Fruit fly (Drosophila melanogaster) whole organism, prepupa: ENCODE measurements around the gene CG7328.

Experiments
- CG10669 ChIP-seq: fragments of 200-800 bp; sonication (Bioruptor generic); optimal IDR thresholded peaks from 3 replicates; lab custom pipeline; 2018; ENCODE audit warnings: missing biosample characterization, mild to moderate bottlenecking, missing genetic modification characterization, moderate library complexity
- CG11762 ChIP-seq: fragments of 200-800 bp; sonication (Bioruptor generic); optimal IDR thresholded peaks from 3 replicates; lab custom pipeline; 2016; ENCODE audit warnings: missing biosample characterization, missing genetic modification characterization; ENCODE audit not compliant: insufficient read depth
- CG11902 ChIP-seq: fragments of 200-800 bp; sonication (Bioruptor generic); optimal IDR thresholded peaks from 3 replicates; lab custom pipeline; 2016; ENCODE audit warnings: missing biosample characterization, missing genetic modification characterization
- CG1621 ChIP-seq: fragments of 200-800 bp; sonication (Bioruptor generic); optimal IDR thresholded peaks from 3 replicates; lab custom pipeline; 2018; ENCODE audit warnings: missing biosample characterization, mild to moderate bottlenecking, missing genetic modification characterization
- CG16779 ChIP-seq: fragments of 200-800 bp; sonication (Bioruptor generic); optimal IDR thresholded peaks from 3 replicates; lab custom pipeline; 2017; ENCODE audit warnings: missing biosample characterization, mild to moderate bottlenecking, missing genetic modification characterization
- CG3032 ChIP-seq: fragments of 200-800 bp; optimal IDR thresholded peaks from 2 replicates; lab custom pipeline; 2019; ENCODE audit warnings: missing biosample characterization, mild to moderate bottlenecking, missing genetic modification characterization, moderate library complexity
- CG32006 ChIP-seq: fragments of 200-800 bp; sonication (Bioruptor generic); optimal IDR thresholded peaks from 3 replicates; lab custom pipeline; 2017; ENCODE audit warnings: missing biosample characterization, mild to moderate bottlenecking, missing genetic modification characterization
- CG34406 ChIP-seq: fragments of 200-800 bp; sonication (Bioruptor generic); optimal IDR thresholded peaks from 3 replicates; lab custom pipeline; 2016; ENCODE audit warnings: missing biosample characterization, missing genetic modification characterization
- CG4318 ChIP-seq: fragments of 200-800 bp; sonication (Bioruptor generic); optimal IDR thresholded peaks from 3 replicates; lab custom pipeline; 2017; ENCODE audit warnings: missing biosample characterization, mild to moderate bottlenecking, missing genetic modification characterization
- CG6163 ChIP-seq: fragments of 200-800 bp; sonication (Bioruptor generic); IDR thresholded peaks from 3 replicates; pipeline ENCODE4 v1.3.6; 2022; ENCODE audit warnings: missing biosample characterization, missing genetic modification characterization
- CG6792 ChIP-seq: fragments of 200-800 bp; sonication (Bioruptor generic); optimal IDR thresholded peaks from 3 replicates; lab custom pipeline; 2016; ENCODE audit warnings: missing biosample characterization, missing genetic modification characterization
- CG8632 ChIP-seq: fragments of 200-800 bp; sonication (Bioruptor generic); optimal IDR thresholded peaks from 3 replicates; lab custom pipeline; 2016; ENCODE audit warnings: missing biosample characterization, missing genetic modification characterization
- CG9139 ChIP-seq: fragments of 200-800 bp; sonication (Bioruptor generic); optimal IDR thresholded peaks from 3 replicates; lab custom pipeline; 2017; ENCODE audit warnings: missing biosample characterization, mild to moderate bottlenecking, missing genetic modification characterization
- Eip78C ChIP-seq: fragments of 200-800 bp; sonication (Bioruptor generic); peaks from one replicate; lab custom pipeline; 2016; ENCODE audit warnings: missing biosample characterization, missing genetic modification characterization
- Eip93F ChIP-seq: fragments of 200-800 bp; sonication (Bioruptor generic); optimal IDR thresholded peaks from 2 replicates; lab custom pipeline; 2016; ENCODE audit warnings: missing biosample characterization, mild to moderate bottlenecking, missing genetic modification characterization
- Ets21C ChIP-seq: fragments of 200-800 bp; sonication (Bioruptor generic); optimal IDR thresholded peaks from 3 replicates; lab custom pipeline; 2016; ENCODE audit warnings: missing biosample characterization, missing genetic modification characterization
- Gug ChIP-seq: fragments of 200-800 bp; sonication (Bioruptor generic); IDR thresholded peaks from 2 replicates; pipeline ENCODE4 v1.3.6; 2022; ENCODE audit warnings: missing biosample characterization, missing genetic modification characterization
- Hr4 ChIP-seq: fragments of 200-800 bp; sonication (Bioruptor generic); optimal IDR thresholded peaks from 3 replicates; lab custom pipeline; 2016; ENCODE audit warnings: missing biosample characterization, missing genetic modification characterization
- Lpt ChIP-seq: fragments of 200-800 bp; sonication (Bioruptor generic); optimal IDR thresholded peaks from 3 replicates; lab custom pipeline; 2016; ENCODE audit warnings: missing biosample characterization, missing genetic modification characterization
- Met ChIP-seq: fragments of 200-800 bp; sonication (Bioruptor generic); optimal IDR thresholded peaks from 3 replicates; lab custom pipeline; 2016; ENCODE audit warnings: missing biosample characterization, missing genetic modification characterization
- OdsH ChIP-seq: fragments of 200-800 bp; sonication (Bioruptor generic); optimal IDR thresholded peaks from 3 replicates; lab custom pipeline; 2016; ENCODE audit warnings: missing biosample characterization, missing genetic modification characterization
- Smox ChIP-seq: fragments of 200-800 bp; sonication (Bioruptor generic); optimal IDR thresholded peaks from 3 replicates; lab custom pipeline; 2016; ENCODE audit warnings: missing biosample characterization, missing genetic modification characterization
- Sox102F ChIP-seq: fragments of 200-800 bp; sonication (Bioruptor generic); optimal IDR thresholded peaks from 2 replicates; lab custom pipeline; 2016; ENCODE audit warnings: missing biosample characterization, mild to moderate bottlenecking, missing genetic modification characterization
- Sox14 ChIP-seq: fragments of 200-800 bp; sonication (Bioruptor generic); optimal IDR thresholded peaks from 3 replicates; lab custom pipeline; 2016; ENCODE audit warnings: missing biosample characterization, missing genetic modification characterization
- Sox15 ChIP-seq: fragments of 200-800 bp; sonication (Bioruptor generic); optimal IDR thresholded peaks from 3 replicates; lab custom pipeline; 2016; ENCODE audit warnings: missing biosample characterization, missing genetic modification characterization
- achi ChIP-seq: fragments of 200-800 bp; sonication (Bioruptor generic); optimal IDR thresholded peaks from 3 replicates; lab custom pipeline; 2016; ENCODE audit warnings: missing biosample characterization, missing genetic modification characterization
- acj6 ChIP-seq: fragments of 200-800 bp; sonication (Bioruptor generic); optimal IDR thresholded peaks from 3 replicates; lab custom pipeline; 2016; ENCODE audit warnings: missing biosample characterization, missing genetic modification characterization
- cyc ChIP-seq: fragments of 200-800 bp; sonication (Bioruptor generic); optimal IDR thresholded peaks from 3 replicates; lab custom pipeline; 2016; ENCODE audit warnings: missing biosample characterization, missing genetic modification characterization
- dac ChIP-seq: fragments of 200-800 bp; sonication (Bioruptor generic); optimal IDR thresholded peaks from 2 replicates; lab custom pipeline; 2017; ENCODE audit warnings: missing biosample characterization, mild to moderate bottlenecking, missing genetic modification characterization
- dsx ChIP-seq: fragments of 200-800 bp; optimal IDR thresholded peaks from 3 replicates; lab custom pipeline; 2019; ENCODE audit warnings: missing biosample characterization, mild to moderate bottlenecking, missing genetic modification characterization, moderate library complexity; ENCODE audit not compliant: poor library complexity, severe bottlenecking
- eg ChIP-seq: fragments of 200-800 bp; sonication (Bioruptor generic); IDR thresholded peaks from 3 replicates; pipeline ENCODE4 v1.3.6; 2022; ENCODE audit warnings: missing biosample characterization, missing genetic modification characterization
- esn ChIP-seq: fragments of 200-800 bp; sonication (Bioruptor generic); optimal IDR thresholded peaks from 2 replicates; lab custom pipeline; 2016; ENCODE audit warnings: missing biosample characterization, mild to moderate bottlenecking, missing genetic modification characterization, moderate library complexity
- fd59A ChIP-seq: fragments of 200-800 bp; sonication (Bioruptor generic); optimal IDR thresholded peaks from 2 replicates; lab custom pipeline; 2017; ENCODE audit warnings: missing biosample characterization, mild to moderate bottlenecking, missing genetic modification characterization, missing genetic modification reagents
- fd85E ChIP-seq: fragments of 200-800 bp; sonication (Bioruptor generic); optimal IDR thresholded peaks from 3 replicates; lab custom pipeline; 2016; ENCODE audit warnings: missing biosample characterization, missing genetic modification characterization
- fkh ChIP-seq: fragments of 200-800 bp; sonication (Bioruptor generic); optimal IDR thresholded peaks from 3 replicates; lab custom pipeline; 2017; ENCODE audit warnings: missing biosample characterization, mild to moderate bottlenecking, missing genetic modification characterization, moderate library complexity
- lz ChIP-seq: fragments of 200-800 bp; sonication (Bioruptor generic); optimal IDR thresholded peaks from 3 replicates; lab custom pipeline; 2016; ENCODE audit warnings: missing biosample characterization, missing genetic modification characterization
- net ChIP-seq: fragments of 200-800 bp; sonication (Bioruptor generic); optimal IDR thresholded peaks from 3 replicates; lab custom pipeline; 2016; ENCODE audit warnings: missing biosample characterization, missing genetic modification characterization
- salr ChIP-seq, 2 experiments: fragments of 200-800 bp; sonication (Bioruptor generic); optimal IDR thresholded peaks; 3 replicates each; lab custom pipeline; 2016 to 2018; ENCODE audit warnings: missing biosample characterization in 2 of 2, missing genetic modification characterization in 2 of 2, mild to moderate bottlenecking in 1 of 2
- spab ChIP-seq: fragments of 200-800 bp; sonication (Bioruptor generic); optimal IDR thresholded peaks from 2 replicates; lab custom pipeline; 2017; ENCODE audit warnings: missing biosample characterization, mild to moderate bottlenecking, missing genetic modification characterization, missing genetic modification reagents
- ss ChIP-seq, 2 experiments: fragments of 200-800 bp; sonication (Bioruptor generic); optimal IDR thresholded peaks; 2 replicates in 1 of 2; 3 replicates in 1 of 2; lab custom pipeline; 2017 to 2018; ENCODE audit warnings: mild to moderate bottlenecking in 2 of 2, missing biosample characterization in 2 of 2, missing genetic modification characterization in 2 of 2, moderate library complexity in 1 of 2
- svp ChIP-seq: fragments of 200-800 bp; sonication (Bioruptor generic); peaks from one replicate; lab custom pipeline; 2016; ENCODE audit warnings: missing biosample characterization, missing genetic modification characterization
- topi ChIP-seq: fragments of 200-800 bp; sonication (Bioruptor generic); optimal IDR thresholded peaks from 3 replicates; lab custom pipeline; 2016; ENCODE audit warnings: missing biosample characterization, missing genetic modification characterization
- vri ChIP-seq: fragments of 200-800 bp; sonication (Bioruptor generic); optimal IDR thresholded peaks from 3 replicates; lab custom pipeline; 2016; ENCODE audit warnings: missing biosample characterization, mild to moderate bottlenecking, missing genetic modification characterization

Gene CG7328

dm6 chr3L:20185206-20185868 lies 44.9 kb upstream of the CG7328 start (continued):
- TF ChIP-seq spab (GFP tag; lab: Kevin White, UChicago): peak; percentile 31
- TF ChIP-seq achi: peak; percentile 73
- TF ChIP-seq CG11762 (GFP tag; lab: Kevin White, UChicago): no peak
- TF ChIP-seq CG1621 (tag; lab: Kevin White, UChicago): peak; percentile 66
- TF ChIP-seq eg (GFP tag; lab: Robert Waterston, UW): no peak
- peak; percentile 45 for TF ChIP-seq CG10669 (GFP tag; lab: Kevin White, UChicago)
- TF ChIP-seq dsx (GFP tag; lab: Kevin White, UChicago): peak; percentile 41
- peak; percentile 30 for TF ChIP-seq Ets21C (GFP tag; lab: Kevin White, UChicago)
- no peak for TF ChIP-seq fkh (GFP tag; lab: Kevin White, UChicago)
- TF ChIP-seq lz (GFP tag; lab: Kevin White, UChicago): peak; percentile 39
- peak; percentile 87 for TF ChIP-seq CG32006 (GFP tag; lab: Kevin White, UChicago)
- peak; percentile 63 for TF ChIP-seq esn (GFP tag; lab: Kevin White, UChicago)
- TF ChIP-seq fd59A (GFP tag; lab: Kevin White, UChicago): peak; percentile 64
- TF ChIP-seq salr (GFP tag; optimal IDR thresholded peaks at IDR 0.05; lab: Kevin White, UChicago): peak; percentile 32 to 65
- no peak for TF ChIP-seq dac (GFP tag; lab: Kevin White, UChicago)
- TF ChIP-seq Met: peak; percentile 65
- TF ChIP-seq topi: peak; percentile 54
- no peak for TF ChIP-seq CG11902 (GFP tag; lab: Kevin White, UChicago)
- TF ChIP-seq Sox102F: peak; percentile 61
- no peak for TF ChIP-seq CG16779 (tag; lab: Kevin White, UChicago)
- TF ChIP-seq Smox (GFP tag; lab: Kevin White, UChicago): peak; percentile 54
- peak; percentile 69 for TF ChIP-seq Sox14 (GFP tag; lab: Kevin White, UChicago)
- TF ChIP-seq CG4318: peak; percentile 51
- peak; percentile 87 for TF ChIP-seq Hr4
- TF ChIP-seq vri (GFP tag; lab: Kevin White, UChicago): peak; percentile 0

DNA sequence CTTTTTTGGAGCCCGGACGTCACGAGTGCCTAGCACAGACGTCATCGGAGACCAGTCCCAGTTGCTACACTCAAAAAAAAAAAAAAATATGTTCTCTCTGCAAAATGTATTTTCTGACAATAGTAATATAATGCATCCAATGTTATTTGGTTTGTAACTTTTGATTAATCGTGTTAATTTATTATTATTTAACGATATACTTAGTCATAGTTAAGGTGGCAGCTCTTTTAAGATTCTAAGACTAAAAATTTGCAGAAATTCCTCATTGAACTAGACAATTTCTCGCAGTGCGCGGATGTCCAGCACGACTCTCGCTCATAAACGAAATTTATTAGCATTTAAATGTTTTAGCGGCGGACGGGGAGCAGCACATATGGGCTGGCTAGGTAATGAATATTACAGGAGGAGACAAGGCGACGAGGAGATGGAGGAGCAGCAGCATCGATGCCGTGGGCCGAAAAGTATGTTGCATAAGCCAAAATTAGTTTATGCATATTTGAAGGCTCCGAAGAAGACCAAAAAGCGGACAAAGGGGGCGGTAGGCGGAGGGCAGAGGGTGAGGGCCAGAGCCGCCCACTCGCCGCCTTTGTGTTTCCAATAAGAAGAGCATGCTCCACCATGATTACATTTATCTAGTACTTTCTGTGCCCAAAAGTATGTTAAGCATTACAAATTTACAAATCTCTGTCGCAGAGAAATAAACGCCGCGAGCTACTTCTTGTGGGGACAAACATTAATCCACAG lies 43.1 kb upstream of the CG7328 start:
- peak in 1 of 2 experiments; percentile 88 for TF ChIP-seq salr (GFP tag; optimal IDR thresholded peaks at IDR 0.05; lab: Kevin White, UChicago)
- TF ChIP-seq CG3032 (tag; lab: Kevin White, UChicago): peak; percentile 63
- peak; percentile 37 for TF ChIP-seq Lpt (GFP tag; lab: Kevin White, UChicago)
- TF ChIP-seq Ets21C (GFP tag; lab: Kevin White, UChicago): no peak
- peak; percentile 54 for TF ChIP-seq CG6792 (GFP tag; lab: Kevin White, UChicago)
- TF ChIP-seq CG9139: peak; percentile 38
- peak; percentile 89 for TF ChIP-seq Eip78C (GFP tag; lab: Kevin White, UChicago)
- peak; percentile 34 for TF ChIP-seq vri (GFP tag; lab: Kevin White, UChicago)
- TF ChIP-seq net (GFP tag; lab: Kevin White, UChicago): peak; percentile 73
- peak; percentile 50 for TF ChIP-seq Smox (GFP tag; lab: Kevin White, UChicago)
- TF ChIP-seq CG34406 (GFP tag; lab: Kevin White, UChicago): peak; percentile 59
- peak; percentile 40 for TF ChIP-seq lz (GFP tag; lab: Kevin White, UChicago)
- TF ChIP-seq CG32006 (GFP tag; lab: Kevin White, UChicago): peak; percentile 87
- peak; percentile 62; the same call in 2 of the 3 replicates for TF ChIP-seq CG6163
- TF ChIP-seq CG11902 (GFP tag; lab: Kevin White, UChicago): peak; percentile 49
- no peak for TF ChIP-seq fkh (GFP tag; lab: Kevin White, UChicago)
- peak; percentile 74 for TF ChIP-seq svp (GFP tag; lab: Kevin White, UChicago)
- TF ChIP-seq Hr4: peak; percentile 87
- TF ChIP-seq fd85E: no peak
- peak; percentile 67 for TF ChIP-seq fd59A (GFP tag; lab: Kevin White, UChicago)
- TF ChIP-seq acj6 (GFP tag; lab: Kevin White, UChicago): peak; percentile 79
- TF ChIP-seq CG8632 (GFP tag; lab: Kevin White, UChicago): peak; percentile 68
- TF ChIP-seq Sox15 (GFP tag; lab: Kevin White, UChicago): peak; percentile 46
- TF ChIP-seq Sox14 (GFP tag; lab: Kevin White, UChicago): peak; percentile 70
- peak; percentile 58 for TF ChIP-seq cyc
- TF ChIP-seq OdsH (GFP tag; lab: Kevin White, UChicago): peak; percentile 78
- peak; percentile 64 for TF ChIP-seq CG4318
- no peak for TF ChIP-seq Eip93F (GFP tag; lab: Kevin White, UChicago)
- TF ChIP-seq spab (GFP tag; lab: Kevin White, UChicago): peak; percentile 60
- no peak; the same call in 1 of the 2 replicates for TF ChIP-seq Gug
- TF ChIP-seq CG1621 (tag; lab: Kevin White, UChicago): peak; percentile 28
- peak; percentile 55 to 61 for TF ChIP-seq ss (GFP tag; optimal IDR thresholded peaks at IDR 0.05; lab: Kevin White, UChicago)
- peak; percentile 64 for TF ChIP-seq eg (GFP tag; lab: Robert Waterston, UW)
- peak; percentile 65 for TF ChIP-seq dsx (GFP tag; lab: Kevin White, UChicago)
- TF ChIP-seq CG16779 (tag; lab: Kevin White, UChicago): no peak
- peak; percentile 63 for TF ChIP-seq Sox102F
